Worm (Caenorhabditis elegans) whole organism, young adult: ENCODE data around the gene srlf-4.

Source experiments
- F10E7.11 ChIP-seq: sonication (generic microtip); optimal IDR thresholded peaks from 2 replicates; lab custom pipeline; 2017; ENCODE audit warnings: mild to moderate bottlenecking, missing genetic modification characterization, moderate library complexity, missing compliant biosample characterization
- bed-2 ChIP-seq: fragments of 200-800 bp; sonication (Bioruptor generic); IDR thresholded peaks from 2 replicates; pipeline ENCODE4 v1.3.6; 2022; ENCODE audit warnings: missing genetic modification reagents, missing genetic modification characterization, missing compliant biosample characterization
- lin-54 ChIP-seq: fragments of 200-800 bp; sonication (Bioruptor generic); optimal IDR thresholded peaks from 2 replicates; lab custom pipeline; 2018; ENCODE audit warnings: mild to moderate bottlenecking, missing genetic modification characterization, missing compliant biosample characterization
- sptf-2 ChIP-seq: fragments of 200-800 bp; sonication (Bioruptor generic); optimal IDR thresholded peaks from 2 replicates; lab custom pipeline; 2018; ENCODE audit warnings: mild to moderate bottlenecking, missing genetic modification characterization, missing compliant biosample characterization

DNA sequence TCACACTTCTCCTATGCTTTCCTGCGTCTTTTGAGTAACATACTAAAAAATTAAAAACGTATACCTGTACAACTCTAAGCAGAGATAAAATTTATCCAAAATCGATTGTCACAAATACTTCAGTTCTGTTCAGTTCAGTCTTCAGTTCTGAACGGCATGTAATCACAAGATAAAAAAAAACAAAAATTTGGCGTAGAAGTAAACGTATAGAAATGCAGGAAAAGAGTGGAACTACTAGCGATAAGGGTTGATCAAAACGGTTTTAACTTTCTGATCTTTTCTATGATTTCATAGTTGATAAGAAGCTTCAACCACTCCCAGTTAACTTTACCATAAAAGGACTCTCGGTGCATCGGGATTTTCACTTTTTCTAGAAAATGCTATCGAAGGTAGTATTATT, 40.8 kb upstream of the srlf-4 start, which contains the start of gene dod-22:
- TF ChIP-seq F10E7.11 (no peak), sptf-2 (GFP tag; lab: Kevin White, UChicago) (no peak), lin-54 (GFP tag; lab: Kevin White, UChicago) (no peak), bed-2 (GFP tag; lab: Robert Waterston, UW) (no peak)
